Fruit fly (Drosophila melanogaster) whole organism, embryonic: ENCODE data around the gene janA.

ENCODE experiments used
- CG10543 ChIP-seq: fragments of 200-800 bp; sonication (Bioruptor generic); optimal IDR thresholded peaks from 3 replicates; lab custom pipeline; 2017; ENCODE audit warnings: missing biosample characterization, mild to moderate bottlenecking, missing genetic modification characterization, moderate library complexity
- CG10565 ChIP-seq: fragments of 200-800 bp; sonication (Bioruptor generic); optimal IDR thresholded peaks from 3 replicates; lab custom pipeline; 2016; ENCODE audit warnings: missing biosample characterization, mild to moderate bottlenecking, missing genetic modification characterization
- CG11696 ChIP-seq: fragments of 200-800 bp; sonication (Bioruptor generic); IDR thresholded peaks from 2 replicates; pipeline ENCODE4 v1.3.6; 2022; ENCODE audit warnings: missing biosample characterization, missing genetic modification characterization
- CG1233 ChIP-seq: fragments of 200-800 bp; sonication (Bioruptor generic); optimal IDR thresholded peaks from 4 replicates; lab custom pipeline; 2018; ENCODE audit warnings: missing biosample characterization, mild to moderate bottlenecking, missing genetic modification characterization
- CG12391 ChIP-seq: fragments of 200-800 bp; sonication (Bioruptor generic); optimal IDR thresholded peaks from 3 replicates; lab custom pipeline; 2018; ENCODE audit warnings: missing biosample characterization, mild to moderate bottlenecking, missing genetic modification characterization, moderate library complexity
- CG12744 ChIP-seq: fragments of 200-800 bp; sonication (Bioruptor generic); optimal IDR thresholded peaks from 2 replicates; lab custom pipeline; 2016; ENCODE audit warnings: missing biosample characterization, missing genetic modification characterization
- CG13296 ChIP-seq: fragments of 200-800 bp; sonication (Bioruptor generic); optimal IDR thresholded peaks from 3 replicates; lab custom pipeline; 2018; ENCODE audit warnings: missing biosample characterization, mild to moderate bottlenecking, missing genetic modification characterization
- CG14050 ChIP-seq: fragments of 200-800 bp; sonication (Bioruptor generic); IDR thresholded peaks from 3 replicates; pipeline ENCODE4 v1.3.6; 2022; ENCODE audit warnings: missing biosample characterization, missing genetic modification characterization
- CG15479 ChIP-seq: fragments of 200-800 bp; sonication (Bioruptor generic); optimal IDR thresholded peaks from 3 replicates; lab custom pipeline; 2019; ENCODE audit warnings: missing biosample characterization, mild to moderate bottlenecking, missing genetic modification characterization, moderate library complexity
- CG15696 ChIP-seq: fragments of 200-800 bp; sonication (Bioruptor generic); optimal IDR thresholded peaks from 2 replicates; lab custom pipeline; 2019; ENCODE audit warnings: missing biosample characterization, mild to moderate bottlenecking, missing genetic modification characterization, moderate library complexity
- CG1647 ChIP-seq: fragments of 200-800 bp; sonication (Bioruptor generic); optimal IDR thresholded peaks from 3 replicates; lab custom pipeline; 2016; ENCODE audit warnings: missing biosample characterization, missing genetic modification characterization
- CG16779 ChIP-seq: fragments of 200-800 bp; sonication (Bioruptor generic); IDR thresholded peaks from 2 replicates; pipeline ENCODE4 v1.3.6; 2022; ENCODE audit warnings: missing biosample characterization, missing genetic modification characterization
- CG17361 ChIP-seq: fragments of 200-800 bp; sonication (Bioruptor generic); IDR thresholded peaks from 3 replicates; pipeline ENCODE4 v1.3.6; 2022; ENCODE audit warnings: missing biosample characterization, missing genetic modification characterization
- CG18476 ChIP-seq: fragments of 200-800 bp; sonication (Bioruptor generic); optimal IDR thresholded peaks from 2 replicates; lab custom pipeline; 2016; ENCODE audit warnings: missing biosample characterization, mild to moderate bottlenecking, missing genetic modification characterization
- CG18764 ChIP-seq: fragments of 200-800 bp; sonication (Bioruptor generic); optimal IDR thresholded peaks from 3 replicates; lab custom pipeline; 2016; ENCODE audit warnings: missing biosample characterization, missing genetic modification characterization
- CG2116 ChIP-seq: fragments of 200-800 bp; sonication (Bioruptor generic); optimal IDR thresholded peaks from 3 replicates; lab custom pipeline; 2018; ENCODE audit warnings: missing biosample characterization, mild to moderate bottlenecking, missing genetic modification characterization
- CG4617 ChIP-seq: fragments of 200-800 bp; sonication (Bioruptor generic); optimal IDR thresholded peaks from 3 replicates; lab custom pipeline; 2016; ENCODE audit warnings: missing biosample characterization, missing genetic modification characterization, borderline replicate concordance
- CG6765 ChIP-seq: fragments of 200-800 bp; sonication (Bioruptor generic); optimal IDR thresholded peaks from 3 replicates; lab custom pipeline; 2017; ENCODE audit warnings: missing biosample characterization, mild to moderate bottlenecking, missing genetic modification characterization
- CG7357 ChIP-seq: fragments of 200-800 bp; sonication (Bioruptor generic); IDR thresholded peaks from 3 replicates; pipeline ENCODE4 v1.3.6; 2022; ENCODE audit warnings: missing biosample characterization, missing genetic modification characterization
- CG8765 ChIP-seq: fragments of 200-800 bp; sonication (Bioruptor generic); IDR thresholded peaks from 2 replicates; pipeline ENCODE4 v1.3.6; 2022; ENCODE audit warnings: missing biosample characterization, missing genetic modification characterization
- CG9797 ChIP-seq: fragments of 200-800 bp; sonication (Bioruptor generic); optimal IDR thresholded peaks from 3 replicates; lab custom pipeline; 2018; ENCODE audit warnings: missing biosample characterization, mild to moderate bottlenecking, missing genetic modification characterization
- CG9876 ChIP-seq: fragments of 200-800 bp; sonication (Bioruptor generic); optimal IDR thresholded peaks from 2 replicates; lab custom pipeline; 2016; ENCODE audit warnings: missing biosample characterization, missing genetic modification characterization
- CG9932 ChIP-seq: fragments of 200-800 bp; sonication (Bioruptor generic); IDR thresholded peaks from 2 replicates; pipeline ENCODE4 v1.3.6; 2022; ENCODE audit warnings: missing biosample characterization, missing genetic modification characterization
- Camta ChIP-seq: fragments of 200-800 bp; sonication (Bioruptor generic); optimal IDR thresholded peaks from 2 replicates; lab custom pipeline; 2016; ENCODE audit warnings: missing biosample characterization, missing genetic modification characterization
- Dbx ChIP-seq: fragments of 200-800 bp; sonication (Bioruptor generic); IDR thresholded peaks from 3 replicates; pipeline ENCODE4 v1.3.6; 2022; ENCODE audit warnings: missing biosample characterization, missing genetic modification characterization
- Dll ChIP-seq: fragments of 200-800 bp; sonication (Bioruptor generic); IDR thresholded peaks from 4 replicates; pipeline ENCODE4 v1.3.6; 2022; ENCODE audit warnings: missing biosample characterization, missing genetic modification characterization; ENCODE audit not compliant: partially characterized antibody
- Drgx ChIP-seq: fragments of 200-800 bp; sonication (Bioruptor generic); IDR thresholded peaks from 2 replicates; pipeline ENCODE4 v1.3.6; 2022; ENCODE audit warnings: missing biosample characterization, missing genetic modification characterization
- ERR ChIP-seq: fragments of 200-800 bp; sonication (Bioruptor generic); optimal IDR thresholded peaks from 2 replicates; lab custom pipeline; 2016; ENCODE audit warnings: missing biosample characterization, missing genetic modification characterization
- HLH4C ChIP-seq: fragments of 200-800 bp; sonication (Bioruptor generic); IDR thresholded peaks from 3 replicates; pipeline ENCODE4 v1.3.6; 2022; ENCODE audit warnings: missing biosample characterization, missing genetic modification characterization; ENCODE audit not compliant: partially characterized antibody
- Nf-YA ChIP-seq: fragments of 200-800 bp; sonication (Bioruptor generic); IDR thresholded peaks from 2 replicates; pipeline ENCODE4 v1.3.6; 2022; ENCODE audit warnings: missing biosample characterization, missing genetic modification characterization
- Optix ChIP-seq: fragments of 200-800 bp; sonication (Bioruptor generic); IDR thresholded peaks from 3 replicates; pipeline ENCODE4 v1.3.6; 2022; ENCODE audit warnings: missing biosample characterization, missing genetic modification characterization
- Taf1 ChIP-seq: fragments of 200-800 bp; sonication (Bioruptor generic); IDR thresholded peaks from 2 replicates; pipeline ENCODE4 v1.3.6; 2022; ENCODE audit warnings: missing biosample characterization, missing genetic modification characterization
- Xbp1 ChIP-seq: fragments of 200-800 bp; sonication (Bioruptor generic); optimal IDR thresholded peaks from 3 replicates; lab custom pipeline; 2016; ENCODE audit warnings: missing biosample characterization, mild to moderate bottlenecking, missing genetic modification characterization
- ash1 ChIP-seq: fragments of 200-800 bp; sonication (Bioruptor generic); optimal IDR thresholded peaks from 2 replicates; lab custom pipeline; 2018; ENCODE audit warnings: missing biosample characterization, mild to moderate bottlenecking, missing genetic modification characterization
- bab2 ChIP-seq: fragments of 200-800 bp; sonication (Bioruptor generic); optimal IDR thresholded peaks from 2 replicates; lab custom pipeline; 2016; ENCODE audit warnings: missing biosample characterization, missing genetic modification characterization
- bcd ChIP-seq: fragments of 200-800 bp; sonication (Bioruptor generic); optimal IDR thresholded peaks from 2 replicates; lab custom pipeline; 2017; ENCODE audit warnings: missing biosample characterization, mild to moderate bottlenecking, missing genetic modification characterization
- bigmax ChIP-seq: fragments of 200-800 bp; sonication (Bioruptor generic); optimal IDR thresholded peaks from 2 replicates; lab custom pipeline; 2018; ENCODE audit warnings: missing biosample characterization, mild to moderate bottlenecking, missing genetic modification characterization
- eve ChIP-seq, 2 experiments: fragments of >200 bp; optimal IDR thresholded peaks; 2 replicates each; lab custom pipeline; 2017; ENCODE audit warnings: missing biosample characterization in 2 of 2, missing genetic modification characterization in 2 of 2
- fd96Cb ChIP-seq: fragments of 200-800 bp; sonication (Bioruptor generic); optimal IDR thresholded peaks from 2 replicates; lab custom pipeline; 2018; ENCODE audit warnings: missing biosample characterization, mild to moderate bottlenecking, missing genetic modification characterization, moderate library complexity
- hth ChIP-seq: fragments of >200 bp; optimal IDR thresholded peaks from 2 replicates; lab custom pipeline; 2017; ENCODE audit warnings: inconsistent platforms
- inv ChIP-seq: fragments of 200-800 bp; sonication (Bioruptor generic); IDR thresholded peaks from 2 replicates; pipeline ENCODE4 v1.3.6; 2022; ENCODE audit warnings: missing biosample characterization, missing genetic modification characterization; ENCODE audit not compliant: partially characterized antibody
- nerfin-1 ChIP-seq: fragments of 200-800 bp; sonication (Bioruptor generic); optimal IDR thresholded peaks from 3 replicates; lab custom pipeline; 2019; ENCODE audit warnings: missing biosample characterization, mild to moderate bottlenecking, missing genetic modification characterization, moderate library complexity
- p53 ChIP-seq: fragments of 200-800 bp; sonication (Bioruptor generic); optimal IDR thresholded peaks from 2 replicates; lab custom pipeline; 2016; ENCODE audit warnings: missing biosample characterization, missing genetic modification characterization
- ro ChIP-seq: fragments of 200-800 bp; sonication (Bioruptor generic); IDR thresholded peaks from 2 replicates; pipeline ENCODE4 v1.3.6; 2022; ENCODE audit warnings: missing biosample characterization, missing genetic modification characterization
- scrt ChIP-seq: fragments of 200-800 bp; sonication (Bioruptor generic); optimal IDR thresholded peaks from 2 replicates; lab custom pipeline; 2018; ENCODE audit warnings: missing biosample characterization, mild to moderate bottlenecking, missing genetic modification characterization, moderate library complexity
- stc ChIP-seq: fragments of 200-800 bp; sonication (Bioruptor generic); IDR thresholded peaks from 2 replicates; pipeline ENCODE4 v1.3.6; 2022; ENCODE audit warnings: missing biosample characterization, missing genetic modification characterization
- tup ChIP-seq: fragments of 200-800 bp; sonication (Bioruptor generic); optimal IDR thresholded peaks from 2 replicates; lab custom pipeline; 2016; ENCODE audit warnings: missing biosample characterization, mild to moderate bottlenecking, missing genetic modification characterization, moderate library complexity
- wor ChIP-seq: fragments of 200-800 bp; sonication (Bioruptor generic); IDR thresholded peaks from 2 replicates; pipeline ENCODE4 v1.3.6; 2022; ENCODE audit warnings: missing biosample characterization, missing genetic modification characterization
- zf30C ChIP-seq: fragments of 200-800 bp; sonication (Bioruptor generic); optimal IDR thresholded peaks from 3 replicates; lab custom pipeline; 2018; ENCODE audit warnings: missing biosample characterization, mild to moderate bottlenecking, missing genetic modification characterization

Gene janA

DNA sequence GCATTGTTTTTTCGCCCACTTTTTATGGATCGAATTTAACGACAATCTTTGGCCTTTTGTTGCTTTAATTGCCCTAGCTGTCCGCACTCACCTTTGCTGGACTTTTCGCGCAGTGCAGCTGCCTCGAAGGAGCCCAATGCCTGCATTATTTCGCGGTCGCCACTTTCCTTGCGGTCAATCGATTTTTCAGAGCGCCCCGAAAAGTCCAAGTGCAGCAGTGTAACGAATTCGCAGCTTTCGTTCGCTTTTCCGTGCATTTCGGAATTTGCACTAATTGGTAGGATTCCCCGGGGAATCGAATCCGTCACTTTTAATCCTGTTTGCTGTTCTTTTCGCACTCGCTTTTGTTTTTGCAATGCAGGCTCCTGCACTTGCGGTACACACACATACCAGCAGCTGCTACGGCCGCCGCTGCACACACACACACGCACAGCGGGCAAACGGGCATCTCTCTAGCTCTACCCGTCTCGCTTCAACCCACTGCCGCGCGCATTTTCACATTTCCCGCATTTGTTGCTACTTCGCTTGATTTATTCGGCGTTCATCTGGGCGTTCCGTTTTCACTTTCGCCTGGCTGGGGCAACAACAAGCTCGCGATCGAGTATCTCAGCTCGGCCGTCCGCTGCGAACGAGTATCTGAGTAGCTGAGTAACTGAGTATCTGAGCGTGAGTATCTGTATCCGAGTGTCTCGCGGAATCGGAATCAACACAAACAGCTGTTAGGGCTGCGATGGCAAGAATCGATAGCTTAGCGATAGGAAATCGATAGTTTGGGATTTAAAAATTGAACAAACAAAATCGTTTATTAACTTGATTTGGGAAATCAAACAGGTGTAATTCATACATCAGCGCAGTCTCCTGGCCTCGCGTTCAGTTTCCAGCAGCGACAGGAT lies 17.5 kb downstream of the janA start, which contains the start of gene Mgat2 (continued):
- no peak for TF ChIP-seq eve (GFP tag; optimal IDR thresholded peaks at IDR 0.05; lab: Kevin White, UChicago)
- TF ChIP-seq CG12391 (tag; lab: Kevin White, UChicago) = peak; percentile 6
- TF ChIP-seq CG18764 = no peak
- no peak for TF ChIP-seq Nf-YA (GFP tag; lab: Robert Waterston, UW)
- peak; percentile 59 for TF ChIP-seq CG15479 (GFP tag; lab: Kevin White, UChicago)
- no peak for TF ChIP-seq CG18476 (GFP tag; lab: Kevin White, UChicago)
- no peak for TF ChIP-seq CG8765 (GFP tag; lab: Robert Waterston, UW)
- no peak for TF ChIP-seq bab2 (GFP tag; lab: Kevin White, UChicago)
- TF ChIP-seq p53 = no peak
- TF ChIP-seq zf30C = no peak
- TF ChIP-seq ERR = no peak
- no peak for TF ChIP-seq CG16779 (GFP tag; lab: Robert Waterston, UW)
- no peak for TF ChIP-seq CG2116 (GFP tag; lab: Kevin White, UChicago)
- TF ChIP-seq CG6765 = peak; percentile 28
- TF ChIP-seq inv (GFP tag; lab: Robert Waterston, UW) = peak; percentile 74
- no peak for TF ChIP-seq Xbp1
- TF ChIP-seq scrt (GFP tag; lab: Kevin White, UChicago) = peak; percentile 32
- TF ChIP-seq ash1 (GFP tag; lab: Kevin White, UChicago) = peak; percentile 62
- peak; percentile 5; the same call in 1 of the 3 replicates for TF ChIP-seq CG17361
- peak; percentile 80 for TF ChIP-seq HLH4C (GFP tag; lab: Robert Waterston, UW)
- no peak for TF ChIP-seq CG1647 (GFP tag; lab: Kevin White, UChicago)
- TF ChIP-seq bigmax (GFP tag; lab: Kevin White, UChicago) = peak; percentile 15
- no peak for TF ChIP-seq stc (GFP tag; lab: Robert Waterston, UW)
- no peak for TF ChIP-seq ro (GFP tag; lab: Robert Waterston, UW)
- no peak for TF ChIP-seq fd96Cb (tag; lab: Kevin White, UChicago)
- peak; percentile 96 for TF ChIP-seq Dll
- no peak for TF ChIP-seq Camta
- no peak for TF ChIP-seq CG15696 (tag; lab: Kevin White, UChicago)
- 0 out of 2 replicates have a peak, but pooled peaks have one; percentile 7 for TF ChIP-seq CG11696 (GFP tag; lab: Robert Waterston, UW)
- no peak for TF ChIP-seq tup (GFP tag; lab: Kevin White, UChicago)
- TF ChIP-seq Dbx = 0 out of 3 replicates have a peak, but pooled peaks have one; percentile 16
- no peak for TF ChIP-seq CG9876 (GFP tag; lab: Kevin White, UChicago)
- TF ChIP-seq CG1233 (GFP tag; lab: Kevin White, UChicago) = peak; percentile 19
- no peak for TF ChIP-seq bcd (GFP tag; lab: Kevin White, UChicago)
- peak; percentile 46 for TF ChIP-seq Drgx (GFP tag; lab: Robert Waterston, UW)
- TF ChIP-seq Optix = peak; percentile 30; the same call in 1 of the 3 replicates
- TF ChIP-seq Taf1 = no peak
- TF ChIP-seq nerfin-1 = peak; percentile 84
- no peak for TF ChIP-seq CG14050 (GFP tag; lab: Robert Waterston, UW)
- no peak for TF ChIP-seq hth
- TF ChIP-seq CG12744 (GFP tag; lab: Kevin White, UChicago) = no peak
- TF ChIP-seq CG10565 (GFP tag; lab: Kevin White, UChicago) = no peak
- TF ChIP-seq CG9797 (GFP tag; lab: Kevin White, UChicago) = no peak
- TF ChIP-seq CG7357 (GFP tag; lab: Robert Waterston, UW) = no peak
- peak; percentile 77 for TF ChIP-seq CG10543 (GFP tag; lab: Kevin White, UChicago)
- peak; percentile 41 for TF ChIP-seq CG13296 (GFP tag; lab: Kevin White, UChicago)
- TF ChIP-seq wor (GFP tag; lab: Robert Waterston, UW) = no peak
- TF ChIP-seq CG4617 = peak; percentile 12
- TF ChIP-seq CG9932 (GFP tag; lab: Robert Waterston, UW) = peak; percentile 23; the same call in 1 of the 2 replicates
